Worm (Caenorhabditis elegans) whole organism, late embryonic: Measurements from ENCODE around the gene Y102E9.5.
A peak's percentile ranks its signal among the peaks of the same experiment; 100 is the strongest.

ENCODE experiments used
- T23F11.4 ChIP-seq: fragments of 200-800 bp; sonication (Bioruptor generic); optimal IDR thresholded peaks from 2 replicates; lab custom pipeline; 2018; ENCODE audit warnings: mild to moderate bottlenecking, missing genetic modification characterization, missing compliant biosample characterization
- Y22D7AL.16 ChIP-seq: sonication (generic microtip); optimal IDR thresholded peaks from 2 replicates; lab custom pipeline; 2016; ENCODE audit warnings: missing genetic modification characterization, missing compliant biosample characterization
- ahr-1 ChIP-seq: sonication (generic microtip); optimal IDR thresholded peaks from 2 replicates; lab custom pipeline; 2016; ENCODE audit warnings: missing genetic modification characterization, missing compliant biosample characterization
- ceh-14 ChIP-seq: sonication (generic microtip); optimal IDR thresholded peaks from 2 replicates; lab custom pipeline; 2016; ENCODE audit warnings: missing genotype, missing genetic modification characterization, missing compliant biosample characterization
- ceh-18 ChIP-seq: sonication (generic microtip); optimal IDR thresholded peaks from 2 replicates; lab custom pipeline; 2016; ENCODE audit warnings: missing genetic modification characterization, missing compliant biosample characterization
- ceh-19 ChIP-seq: fragments of 200-800 bp; sonication (Bioruptor generic); optimal IDR thresholded peaks from 2 replicates; lab custom pipeline; 2018; ENCODE audit warnings: mild to moderate bottlenecking, missing genetic modification characterization, missing compliant biosample characterization
- ceh-2 ChIP-seq: sonication (generic microtip); optimal IDR thresholded peaks from 2 replicates; lab custom pipeline; 2016; ENCODE audit warnings: missing genotype, missing genetic modification characterization, missing compliant biosample characterization
- ceh-22 ChIP-seq: sonication (generic microtip); optimal IDR thresholded peaks from 2 replicates; lab custom pipeline; 2017; ENCODE audit warnings: missing biosample characterization, missing genetic modification characterization
- ceh-24 ChIP-seq: sonication (generic microtip); optimal IDR thresholded peaks from 2 replicates; lab custom pipeline; 2016; ENCODE audit warnings: mild to moderate bottlenecking, missing genetic modification characterization, missing compliant biosample characterization
- ceh-30 ChIP-seq: fragments of 150-350 bp; optimal IDR thresholded peaks from 2 replicates; lab custom pipeline; 2014; ENCODE audit warnings: missing biosample characterization, missing genetic modification characterization
- ceh-48 ChIP-seq: sonication (generic microtip); optimal IDR thresholded peaks from 2 replicates; lab custom pipeline; 2016; ENCODE audit warnings: missing genetic modification characterization, inconsistent platforms, missing compliant biosample characterization
- ceh-9 ChIP-seq: sonication (generic microtip); optimal IDR thresholded peaks from 2 replicates; lab custom pipeline; 2016; ENCODE audit warnings: mild to moderate bottlenecking, missing genetic modification characterization, inconsistent platforms, missing compliant biosample characterization
- dmd-4 ChIP-seq: sonication (generic microtip); optimal IDR thresholded peaks from 2 replicates; lab custom pipeline; 2016; ENCODE audit warnings: borderline replicate concordance, missing genetic modification characterization, missing compliant biosample characterization
- elt-2 ChIP-seq: sonication (generic microtip); optimal IDR thresholded peaks from 2 replicates; lab custom pipeline; 2016; ENCODE audit warnings: missing genetic modification reagents, missing genetic modification characterization, missing compliant biosample characterization
- ets-4 ChIP-seq: sonication (generic microtip); optimal IDR thresholded peaks from 2 replicates; lab custom pipeline; 2016; ENCODE audit warnings: missing genetic modification characterization, missing compliant biosample characterization
- fkh-10 ChIP-seq: fragments of 150-350 bp; optimal IDR thresholded peaks from 2 replicates; lab custom pipeline; 2014; ENCODE audit warnings: missing biosample characterization, missing genetic modification reagents, missing genetic modification characterization
- hlh-13 ChIP-seq: fragments of 200-800 bp; sonication (Bioruptor generic); optimal IDR thresholded peaks from 2 replicates; lab custom pipeline; 2018; ENCODE audit warnings: mild to moderate bottlenecking, missing genetic modification characterization, missing compliant biosample characterization
- hlh-15 ChIP-seq: sonication (generic microtip); optimal IDR thresholded peaks from 2 replicates; lab custom pipeline; 2016; ENCODE audit warnings: missing genetic modification characterization, missing compliant biosample characterization
- hlh-30 ChIP-seq: sonication (generic microtip); optimal IDR thresholded peaks from 2 replicates; lab custom pipeline; 2017; ENCODE audit warnings: antibody characterized with exemption, missing genetic modification characterization, missing compliant biosample characterization; ENCODE audit not compliant: insufficient read depth
- hlh-6 ChIP-seq: sonication (generic microtip); optimal IDR thresholded peaks from 2 replicates; lab custom pipeline; 2016; ENCODE audit warnings: missing genotype, missing genetic modification characterization, missing compliant biosample characterization
- madf-2 ChIP-seq: sonication (generic microtip); optimal IDR thresholded peaks from 2 replicates; lab custom pipeline; 2017; ENCODE audit warnings: missing genetic modification characterization, missing compliant biosample characterization
- odd-2 ChIP-seq: sonication (generic microtip); optimal IDR thresholded peaks from 2 replicates; lab custom pipeline; 2017; ENCODE audit warnings: antibody characterized with exemption, mild to moderate bottlenecking, missing genetic modification characterization, missing compliant biosample characterization
- pax-1 ChIP-seq: fragments of 150-350 bp; optimal IDR thresholded peaks from 2 replicates; lab custom pipeline; 2014; ENCODE audit warnings: missing biosample characterization, missing genetic modification characterization
- pha-4 ChIP-seq: fragments of 150-350 bp; optimal IDR thresholded peaks from 2 replicates; lab custom pipeline; 2018; ENCODE audit warnings: missing biosample characterization, missing genetic modification reagents, missing genetic modification characterization
- pqm-1 ChIP-seq: sonication (generic microtip); optimal IDR thresholded peaks from 2 replicates; lab custom pipeline; 2016; ENCODE audit warnings: missing genetic modification characterization, missing compliant biosample characterization
- ref-2 ChIP-seq: sonication (generic microtip); optimal IDR thresholded peaks from 2 replicates; lab custom pipeline; 2016; ENCODE audit warnings: missing genetic modification characterization, missing compliant biosample characterization
- rnt-1 ChIP-seq: sonication (generic microtip); optimal IDR thresholded peaks from 2 replicates; lab custom pipeline; 2016; ENCODE audit warnings: missing genetic modification characterization, missing compliant biosample characterization
- sox-2 ChIP-seq: fragments of 200-800 bp; sonication (Bioruptor generic); IDR thresholded peaks from 2 replicates; pipeline ENCODE4 v1.3.6; 2022; ENCODE audit warnings: missing genetic modification reagents, missing genetic modification characterization, missing compliant biosample characterization
- sox-4 ChIP-seq: sonication (generic microtip); optimal IDR thresholded peaks from 2 replicates; lab custom pipeline; 2017; ENCODE audit warnings: mild to moderate bottlenecking, missing genetic modification characterization, inconsistent platforms, missing compliant biosample characterization
- unc-42 ChIP-seq: sonication (generic microtip); optimal IDR thresholded peaks from 2 replicates; lab custom pipeline; 2016; ENCODE audit warnings: missing genotype, missing genetic modification characterization, missing compliant biosample characterization
- unc-86 ChIP-seq: sonication (generic microtip); optimal IDR thresholded peaks from 2 replicates; lab custom pipeline; 2016; ENCODE audit warnings: missing genetic modification characterization, missing compliant biosample characterization
- zip-5 ChIP-seq: sonication (generic microtip); optimal IDR thresholded peaks from 2 replicates; lab custom pipeline; 2016; ENCODE audit warnings: missing genetic modification characterization, missing compliant biosample characterization

Y102E9.5 gene

DNA sequence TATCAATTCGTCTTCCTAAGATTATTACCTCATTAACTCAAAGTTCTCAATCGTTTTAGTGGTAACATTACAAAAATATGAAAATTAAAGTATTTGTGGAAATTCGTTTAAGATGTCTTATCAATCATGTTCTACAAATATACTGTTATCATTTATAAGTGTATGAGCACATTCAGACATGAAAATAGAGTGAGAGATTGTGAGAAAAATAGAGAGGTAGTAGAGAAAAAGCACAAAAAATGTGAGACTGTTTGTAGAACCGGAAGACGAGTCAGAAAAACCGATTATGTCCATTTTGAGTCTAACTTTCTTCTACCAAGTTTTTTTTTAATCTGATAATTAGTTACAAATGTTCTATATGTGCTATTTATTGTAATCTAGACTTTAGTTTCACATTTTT is 36.8 kb downstream of the Y102E9.5 start:
- no peak for TF ChIP-seq pqm-1 (tag; lab: Kevin White, UChicago)
- TF ChIP-seq madf-2 (tag; lab: Kevin White, UChicago) = no peak
- TF ChIP-seq fkh-10 = no peak
- TF ChIP-seq hlh-6 (tag; lab: Kevin White, UChicago) = no peak
- no peak for TF ChIP-seq elt-2 (tag; lab: Kevin White, UChicago)
- no peak for TF ChIP-seq pax-1 (tag; lab: Kevin White, UChicago)
- no peak for TF ChIP-seq ceh-19
- no peak for TF ChIP-seq ref-2 (tag; lab: Kevin White, UChicago)
- TF ChIP-seq sox-2 (GFP tag; lab: Robert Waterston, UW) = no peak

DNA sequence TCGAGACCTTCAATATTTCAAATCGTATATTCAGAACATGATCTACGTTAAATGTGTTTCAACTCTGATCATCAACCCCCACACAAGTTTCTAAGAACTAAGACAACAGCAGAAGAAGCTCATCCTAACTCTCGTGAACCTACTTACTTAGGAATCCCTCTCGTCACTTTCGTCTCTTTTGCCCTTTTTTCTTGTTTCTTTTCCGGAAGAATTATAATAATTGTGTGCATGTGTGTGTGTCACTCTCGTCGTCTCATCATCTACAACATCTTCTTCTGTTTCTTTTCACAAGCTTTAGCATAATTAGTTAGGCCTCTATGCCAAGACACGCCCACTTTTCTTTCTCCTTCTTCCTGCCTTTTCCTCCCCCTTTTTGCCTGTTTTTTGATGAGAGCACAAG is 39.6 kb downstream of the Y102E9.5 start:
- no peak for TF ChIP-seq ceh-24 (tag; lab: Kevin White, UChicago)
- peak; percentile 8 for TF ChIP-seq unc-42
- TF ChIP-seq ceh-14 = no peak
- TF ChIP-seq ceh-30 = no peak
- TF ChIP-seq pha-4 = no peak

DNA sequence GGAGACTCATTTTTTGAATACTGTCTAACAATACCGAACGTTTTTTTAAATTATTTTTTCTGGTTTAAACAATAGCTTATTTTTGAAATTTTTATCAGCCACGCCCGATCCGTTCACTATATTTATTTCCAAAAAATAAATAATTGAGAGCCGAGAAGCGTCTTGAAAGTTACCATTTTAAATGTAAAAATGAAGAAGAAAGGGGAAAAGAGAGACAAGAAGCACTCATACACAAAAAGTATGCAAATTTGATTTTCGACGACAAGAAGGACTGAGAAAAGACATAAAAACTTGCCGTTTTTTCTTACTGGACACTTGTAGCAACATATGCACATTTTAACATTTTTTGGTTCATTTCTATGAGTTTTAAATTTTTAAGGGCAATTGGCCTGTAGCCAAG is 48.3 kb downstream of the Y102E9.5 start:
- no peak for TF ChIP-seq hlh-6 (tag; lab: Kevin White, UChicago)
- TF ChIP-seq ceh-2 (tag; lab: Kevin White, UChicago) = no peak
- peak; percentile 21 for TF ChIP-seq unc-42

DNA sequence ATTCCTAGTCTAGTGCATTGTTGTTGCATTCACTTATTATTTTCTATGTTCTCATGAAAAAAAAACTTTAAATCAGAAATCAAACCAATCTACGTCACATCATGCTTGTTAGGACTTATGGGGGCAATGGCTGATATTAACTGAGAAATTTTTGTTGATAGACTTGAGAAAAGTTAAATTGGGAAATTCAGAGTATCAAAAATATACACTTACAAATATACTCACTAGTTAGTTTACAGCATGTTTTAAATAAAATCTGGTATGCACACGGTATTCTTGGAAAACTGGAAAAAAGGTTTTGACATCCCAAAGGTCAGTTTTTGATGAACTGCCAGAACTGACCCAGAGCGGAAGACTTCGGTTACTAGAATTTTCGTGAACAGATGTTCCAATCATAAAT is 49.1 kb downstream of the Y102E9.5 start:
- TF ChIP-seq hlh-30 (no peak), unc-86 (no peak), ceh-18 (tag; lab: Kevin White, UChicago) (no peak), pqm-1 (tag; lab: Kevin White, UChicago) (no peak), sox-4 (tag; lab: Kevin White, UChicago) (no peak), pha-4 (no peak), ceh-22 (tag; lab: Kevin White, UChicago) (no peak), elt-2 (tag; lab: Kevin White, UChicago) (no peak), ceh-48 (tag; lab: Kevin White, UChicago) (no peak), Y22D7AL.16 (tag; lab: Kevin White, UChicago) (no peak), hlh-13 (GFP tag; lab: Kevin White, UChicago) (no peak), dmd-4 (no peak), pax-1 (tag; lab: Kevin White, UChicago) (no peak), fkh-10 (no peak), T23F11.4 (GFP tag; lab: Kevin White, UChicago) (no peak)
- TF ChIP-seq, all 69 proteins: peak for 0

DNA sequence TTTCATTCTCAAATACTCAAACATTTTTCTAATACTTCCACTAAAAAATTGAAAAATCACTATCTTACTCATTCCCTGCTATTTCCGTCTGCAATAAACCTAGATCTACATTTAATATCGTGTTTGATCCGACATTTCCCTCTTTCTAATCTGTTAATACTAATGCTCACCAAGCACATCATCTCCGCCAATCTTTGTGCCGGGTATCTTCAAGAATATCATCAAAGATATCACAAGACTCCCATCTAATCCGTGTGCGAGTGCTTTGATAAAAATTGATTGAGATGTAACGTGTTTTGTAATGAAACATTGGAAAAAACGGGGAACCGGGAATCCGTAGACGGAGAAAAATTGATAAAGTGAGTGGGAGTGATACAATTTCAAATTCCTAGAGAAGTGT is 50.8 kb downstream of the Y102E9.5 start:
- TF ChIP-seq rnt-1 = no peak
- no peak for TF ChIP-seq hlh-15 (tag; lab: Kevin White, UChicago)
- TF ChIP-seq ets-4 (tag; lab: Kevin White, UChicago) = no peak
- no peak for TF ChIP-seq ceh-9 (tag; lab: Kevin White, UChicago)
- TF ChIP-seq ahr-1 (tag; lab: Kevin White, UChicago) = no peak
- no peak for TF ChIP-seq odd-2 (tag; lab: Kevin White, UChicago)
- TF ChIP-seq zip-5 (tag; lab: Kevin White, UChicago) = no peak
